Fruit fly (Drosophila melanogaster) whole organism, embryonic: ENCODE results near the gene Tbcd.

Source experiments
- Asciz ChIP-seq: fragments of 200-800 bp; sonication (Bioruptor generic); optimal IDR thresholded peaks from 2 replicates; lab custom pipeline; 2017; ENCODE audit warnings: missing biosample characterization, mild to moderate bottlenecking, missing genetic modification characterization, missing genetic modification reagents
- Atf6 ChIP-seq: fragments of 200-800 bp; sonication (Bioruptor generic); IDR thresholded peaks from 2 replicates; pipeline ENCODE4 v1.3.6; 2022; ENCODE audit warnings: missing biosample characterization, missing genetic modification characterization
- CG10431 ChIP-seq: fragments of 200-800 bp; sonication (Bioruptor generic); optimal IDR thresholded peaks from 3 replicates; lab custom pipeline; 2018; ENCODE audit warnings: missing biosample characterization, mild to moderate bottlenecking, missing genetic modification characterization
- CG10654 ChIP-seq: fragments of 200-800 bp; sonication (Bioruptor generic); optimal IDR thresholded peaks from 2 replicates; lab custom pipeline; 2016; ENCODE audit warnings: missing biosample characterization, missing genetic modification characterization
- CG12155 ChIP-seq: fragments of 200-800 bp; sonication (Bioruptor generic); optimal IDR thresholded peaks from 3 replicates; lab custom pipeline; 2016; ENCODE audit warnings: missing biosample characterization, missing genetic modification characterization
- CG13296 ChIP-seq: fragments of 200-800 bp; sonication (Bioruptor generic); optimal IDR thresholded peaks from 3 replicates; lab custom pipeline; 2018; ENCODE audit warnings: missing biosample characterization, mild to moderate bottlenecking, missing genetic modification characterization
- CG13624 ChIP-seq: fragments of 200-800 bp; sonication (Bioruptor generic); optimal IDR thresholded peaks from 2 replicates; lab custom pipeline; 2016; ENCODE audit warnings: missing biosample characterization, missing genetic modification characterization
- CG14441 ChIP-seq: fragments of 200-800 bp; sonication (Bioruptor generic); IDR thresholded peaks from 2 replicates; pipeline ENCODE4 v1.3.6; 2022; ENCODE audit warnings: missing biosample characterization, missing genetic modification characterization
- CG1529 ChIP-seq: fragments of 200-800 bp; sonication (Bioruptor generic); optimal IDR thresholded peaks from 3 replicates; lab custom pipeline; 2018; ENCODE audit warnings: missing biosample characterization, missing genetic modification characterization
- CG15696 ChIP-seq: fragments of 200-800 bp; sonication (Bioruptor generic); optimal IDR thresholded peaks from 2 replicates; lab custom pipeline; 2019; ENCODE audit warnings: missing biosample characterization, mild to moderate bottlenecking, missing genetic modification characterization, moderate library complexity
- CG1602 ChIP-seq: fragments of 200-800 bp; sonication (Bioruptor generic); optimal IDR thresholded peaks from 3 replicates; lab custom pipeline; 2016; ENCODE audit warnings: missing biosample characterization, missing genetic modification characterization
- CG1603 ChIP-seq: fragments of 200-800 bp; sonication (Bioruptor generic); optimal IDR thresholded peaks from 2 replicates; lab custom pipeline; 2019; ENCODE audit warnings: missing biosample characterization, mild to moderate bottlenecking, missing genetic modification characterization, moderate library complexity
- CG16779 ChIP-seq: fragments of 200-800 bp; sonication (Bioruptor generic); IDR thresholded peaks from 2 replicates; pipeline ENCODE4 v1.3.6; 2022; ENCODE audit warnings: missing biosample characterization, missing genetic modification characterization
- CG31441 ChIP-seq: fragments of 200-800 bp; sonication (Bioruptor generic); IDR thresholded peaks from 2 replicates; pipeline ENCODE4 v1.3.6; 2022; ENCODE audit warnings: missing biosample characterization, missing genetic modification characterization
- CG32532 ChIP-seq: fragments of 200-800 bp; sonication (Bioruptor generic); IDR thresholded peaks from 2 replicates; pipeline ENCODE4 v1.3.6; 2022; ENCODE audit warnings: missing biosample characterization, missing genetic modification characterization
- CG6689 ChIP-seq: fragments of 200-800 bp; sonication (Bioruptor generic); IDR thresholded peaks from 2 replicates; pipeline ENCODE4 v1.3.6; 2022; ENCODE audit warnings: missing biosample characterization, missing genetic modification characterization
- CG8290 ChIP-seq, 3 experiments: fragments of 200-800 bp; sonication (Bioruptor generic); optimal IDR thresholded peaks; 2 replicates each; lab custom pipeline; 2016 to 2019; ENCODE audit warnings: missing biosample characterization in 3 of 3, missing genetic modification characterization in 3 of 3, mild to moderate bottlenecking in 2 of 3, moderate library complexity in 1 of 3
- CG8924 ChIP-seq: fragments of 200-800 bp; optimal IDR thresholded peaks from 3 replicates; lab custom pipeline; 2019; ENCODE audit warnings: missing biosample characterization, mild to moderate bottlenecking, missing genetic modification characterization, moderate library complexity
- CG9797 ChIP-seq: fragments of 200-800 bp; sonication (Bioruptor generic); optimal IDR thresholded peaks from 3 replicates; lab custom pipeline; 2018; ENCODE audit warnings: missing biosample characterization, mild to moderate bottlenecking, missing genetic modification characterization
- CrebB ChIP-seq: fragments of 200-800 bp; sonication (Bioruptor generic); optimal IDR thresholded peaks from 3 replicates; lab custom pipeline; 2018; ENCODE audit warnings: missing biosample characterization, mild to moderate bottlenecking, missing genetic modification characterization
- Dbx ChIP-seq: fragments of 200-800 bp; sonication (Bioruptor generic); IDR thresholded peaks from 3 replicates; pipeline ENCODE4 v1.3.6; 2022; ENCODE audit warnings: missing biosample characterization, missing genetic modification characterization
- Fer1 ChIP-seq: fragments of 200-800 bp; sonication (Bioruptor generic); optimal IDR thresholded peaks from 2 replicates; lab custom pipeline; 2017; ENCODE audit warnings: missing biosample characterization, mild to moderate bottlenecking, missing genetic modification characterization
- Gsc ChIP-seq: fragments of 200-800 bp; sonication (Bioruptor generic); IDR thresholded peaks from 2 replicates; pipeline ENCODE4 v1.3.6; 2022; ENCODE audit warnings: missing biosample characterization, missing genetic modification characterization
- Gug ChIP-seq: fragments of 200-800 bp; sonication (Bioruptor generic); IDR thresholded peaks from 4 replicates; pipeline ENCODE4 v1.3.6; 2022; ENCODE audit warnings: missing biosample characterization, missing genetic modification characterization
- HHEX ChIP-seq: fragments of 200-800 bp; sonication (Bioruptor generic); optimal IDR thresholded peaks from 3 replicates; lab custom pipeline; 2017; ENCODE audit warnings: missing biosample characterization, mild to moderate bottlenecking, missing genetic modification characterization, missing genetic modification reagents
- Hr3 ChIP-seq: fragments of 200-800 bp; sonication (Bioruptor generic); optimal IDR thresholded peaks from 3 replicates; lab custom pipeline; 2016; ENCODE audit warnings: missing biosample characterization, missing genetic modification characterization
- Lhr ChIP-seq: fragments of 200-800 bp; sonication (Bioruptor generic); optimal IDR thresholded peaks from 3 replicates; lab custom pipeline; 2017; ENCODE audit warnings: mild to moderate bottlenecking, missing biosample characterization, missing genetic modification reagents, missing genetic modification characterization
- MBD-R2 ChIP-seq: fragments of 200-800 bp; sonication (Bioruptor generic); IDR thresholded peaks from 2 replicates; pipeline ENCODE4 v1.3.6; 2022; ENCODE audit warnings: missing biosample characterization, missing genetic modification characterization
- Poxn ChIP-seq: fragments of 200-800 bp; sonication (Bioruptor generic); IDR thresholded peaks from 2 replicates; pipeline ENCODE4 v1.3.6; 2022; ENCODE audit warnings: missing biosample characterization, missing genetic modification characterization
- Spps ChIP-seq: fragments of 200-800 bp; sonication (Bioruptor generic); optimal IDR thresholded peaks from 2 replicates; lab custom pipeline; 2018; ENCODE audit warnings: missing biosample characterization, mild to moderate bottlenecking, missing genetic modification characterization
- Taf1 ChIP-seq: fragments of 200-800 bp; sonication (Bioruptor generic); IDR thresholded peaks from 2 replicates; pipeline ENCODE4 v1.3.6; 2022; ENCODE audit warnings: missing biosample characterization, missing genetic modification characterization
- bbx ChIP-seq: fragments of 200-800 bp; sonication (Bioruptor generic); IDR thresholded peaks from 2 replicates; pipeline ENCODE4 v1.3.6; 2022; ENCODE audit warnings: missing biosample characterization, missing genetic modification characterization; ENCODE audit not compliant: partially characterized antibody
- dan ChIP-seq: fragments of 200-800 bp; sonication (Bioruptor generic); IDR thresholded peaks from 2 replicates; pipeline ENCODE4 v1.3.6; 2022; ENCODE audit warnings: missing biosample characterization, missing genetic modification characterization
- dati ChIP-seq: fragments of 200-800 bp; sonication (Bioruptor generic); IDR thresholded peaks from 2 replicates; pipeline ENCODE4 v1.3.6; 2022; ENCODE audit warnings: missing biosample characterization, missing genetic modification characterization
- fd3F ChIP-seq: fragments of 200-800 bp; sonication (Bioruptor generic); optimal IDR thresholded peaks from 2 replicates; lab custom pipeline; 2018; ENCODE audit warnings: missing biosample characterization, mild to moderate bottlenecking, missing genetic modification characterization, moderate library complexity
- fd64A ChIP-seq: fragments of 200-800 bp; sonication (Bioruptor generic); optimal IDR thresholded peaks from 3 replicates; lab custom pipeline; 2018; ENCODE audit warnings: missing biosample characterization, mild to moderate bottlenecking, missing genetic modification characterization
- gce ChIP-seq: fragments of 200-800 bp; sonication (Bioruptor generic); IDR thresholded peaks from 3 replicates; pipeline ENCODE4 v1.3.6; 2022; ENCODE audit warnings: missing biosample characterization, missing genetic modification characterization
- ham ChIP-seq: fragments of 200-800 bp; sonication (Bioruptor generic); IDR thresholded peaks from 2 replicates; pipeline ENCODE4 v1.3.6; 2022; ENCODE audit warnings: missing biosample characterization, missing genetic modification characterization
- lmd ChIP-seq: fragments of 200-800 bp; sonication (Bioruptor generic); IDR thresholded peaks from 2 replicates; pipeline ENCODE4 v1.3.6; 2022; ENCODE audit warnings: missing biosample characterization, missing genetic modification characterization
- lola ChIP-seq, 3 experiments: fragments of >200 bp in 2 of 3; fragments of 200-800 bp in 1 of 3; sonication (Bioruptor generic) in 1 of 3; optimal IDR thresholded peaks; 2 replicates each; lab custom pipeline; 2017 to 2019; ENCODE audit warnings: missing biosample characterization in 3 of 3, missing genetic modification characterization in 3 of 3, mild to moderate bottlenecking in 1 of 3, moderate library complexity in 1 of 3
- odd ChIP-seq: fragments of 200-800 bp; sonication (Bioruptor generic); optimal IDR thresholded peaks from 2 replicates; lab custom pipeline; 2017; ENCODE audit warnings: missing biosample characterization, mild to moderate bottlenecking, missing genetic modification characterization
- onecut ChIP-seq: fragments of 200-800 bp; sonication (Bioruptor generic); IDR thresholded peaks from 2 replicates; pipeline ENCODE4 v1.3.6; 2022; ENCODE audit warnings: missing biosample characterization, missing genetic modification characterization
- pho ChIP-seq: fragments of 200-800 bp; sonication (Bioruptor generic); optimal IDR thresholded peaks from 2 replicates; lab custom pipeline; 2016; ENCODE audit warnings: missing biosample characterization, missing genetic modification characterization
- pzg ChIP-seq: fragments of 200-800 bp; sonication (Bioruptor generic); optimal IDR thresholded peaks from 3 replicates; lab custom pipeline; 2018; ENCODE audit warnings: missing biosample characterization, mild to moderate bottlenecking, missing genetic modification characterization, moderate library complexity
- ro ChIP-seq: fragments of 200-800 bp; sonication (Bioruptor generic); IDR thresholded peaks from 2 replicates; pipeline ENCODE4 v1.3.6; 2022; ENCODE audit warnings: missing biosample characterization, missing genetic modification characterization
- row ChIP-seq: fragments of 200-800 bp; sonication (Bioruptor generic); IDR thresholded peaks from 3 replicates; pipeline ENCODE4 v1.3.6; 2022; ENCODE audit warnings: missing biosample characterization, missing genetic modification characterization
- salm ChIP-seq: fragments of 200-800 bp; sonication (Bioruptor generic); optimal IDR thresholded peaks from 2 replicates; lab custom pipeline; 2018; ENCODE audit warnings: missing biosample characterization, mild to moderate bottlenecking, missing genetic modification characterization
- sqz ChIP-seq: fragments of 200-800 bp; sonication (Bioruptor generic); optimal IDR thresholded peaks from 3 replicates; lab custom pipeline; 2018; ENCODE audit warnings: missing biosample characterization, mild to moderate bottlenecking, missing genetic modification characterization
- zf30C ChIP-seq: fragments of 200-800 bp; sonication (Bioruptor generic); optimal IDR thresholded peaks from 3 replicates; lab custom pipeline; 2018; ENCODE audit warnings: missing biosample characterization, mild to moderate bottlenecking, missing genetic modification characterization

The Tbcd gene

DNA sequence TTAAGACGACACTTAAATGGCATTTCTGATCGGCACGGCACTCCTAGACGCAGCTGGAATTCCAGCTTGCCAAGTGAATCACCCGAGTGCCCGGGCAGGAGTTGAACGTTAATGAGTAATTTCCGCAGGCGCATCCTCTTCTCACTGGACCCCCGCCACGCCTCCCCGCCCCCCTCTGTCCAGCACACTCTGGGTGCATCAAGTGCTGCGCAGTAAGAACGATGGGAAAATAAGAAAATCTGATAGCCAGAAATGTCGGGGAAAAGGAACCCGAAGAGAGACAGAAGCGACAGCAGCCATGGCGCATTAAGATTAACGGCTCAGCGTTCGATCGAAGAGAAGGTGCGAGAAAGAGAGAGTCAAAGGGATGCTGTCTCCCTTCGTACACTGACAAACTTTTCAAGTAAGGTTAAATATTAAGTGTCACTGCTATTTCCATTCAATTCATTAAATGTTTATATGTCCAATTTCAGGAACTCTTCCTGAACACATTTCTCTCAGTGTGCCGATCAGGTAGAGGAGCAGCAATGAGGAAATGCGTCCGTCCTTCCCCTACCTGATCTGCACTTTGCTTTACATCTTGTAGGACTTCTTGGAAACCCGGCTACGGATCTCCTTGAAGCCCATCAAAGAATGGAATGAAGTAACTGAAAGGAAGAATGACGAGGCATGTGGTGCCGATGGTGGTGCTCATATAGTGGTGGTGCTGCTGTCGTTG is 17.4 kb downstream of the Tbcd start (continued):
- peak; percentile 44 for TF ChIP-seq CG10654
- TF ChIP-seq Poxn (GFP tag; lab: Robert Waterston, UW): no peak
- TF ChIP-seq onecut (GFP tag; lab: Robert Waterston, UW): peak; percentile 54
- peak; percentile 96 for TF ChIP-seq CG15696
- TF ChIP-seq CG6689 (GFP tag; lab: Robert Waterston, UW): peak; percentile 74
- peak; percentile 17; the same call in 2 of the 4 replicates for TF ChIP-seq Gug (GFP tag; lab: Robert Waterston, UW)
- TF ChIP-seq dati: 0 out of 2 replicates have a peak, but pooled peaks have one; percentile 44
- TF ChIP-seq salm (tag; lab: Kevin White, UChicago): peak; percentile 48
- no peak for TF ChIP-seq pho (GFP tag; lab: Kevin White, UChicago)
- TF ChIP-seq HHEX (GFP tag; lab: Kevin White, UChicago): peak; percentile 33
- TF ChIP-seq CG10431: no peak
- peak; percentile 31; the same call in 1 of the 2 replicates for TF ChIP-seq CG32532 (GFP tag; lab: Robert Waterston, UW)
- TF ChIP-seq row: peak; percentile 83
- peak; percentile 53 for TF ChIP-seq CG8290 (GFP tag; optimal IDR thresholded peaks at IDR 0.05; lab: Kevin White, UChicago)
- TF ChIP-seq CG8290 (tag; optimal IDR thresholded peaks at IDR 0.05; lab: Kevin White, UChicago): peak; percentile 19 to 31
- TF ChIP-seq Gsc (GFP tag; lab: Robert Waterston, UW): no peak
- TF ChIP-seq CrebB (tag; lab: Kevin White, UChicago): no peak
- peak; percentile 51 for TF ChIP-seq sqz (GFP tag; lab: Kevin White, UChicago)
- TF ChIP-seq CG9797 (GFP tag; lab: Kevin White, UChicago): peak; percentile 9
- peak; percentile 39 for TF ChIP-seq Asciz (GFP tag; lab: Kevin White, UChicago)
- peak; percentile 48 for TF ChIP-seq CG1529 (GFP tag; lab: Kevin White, UChicago)
- no peak for TF ChIP-seq gce (GFP tag; lab: Robert Waterston, UW)
- peak; percentile 80 for TF ChIP-seq CG8924 (tag; lab: Kevin White, UChicago)
- TF ChIP-seq ham (GFP tag; lab: Robert Waterston, UW): no peak
- no peak for TF ChIP-seq Dbx
- peak; percentile 75 for TF ChIP-seq Spps (tag; lab: Kevin White, UChicago)
- TF ChIP-seq Atf6 (GFP tag; lab: Robert Waterston, UW): no peak
- no peak for TF ChIP-seq Fer1 (GFP tag; lab: Kevin White, UChicago)
- TF ChIP-seq fd3F (GFP tag; lab: Kevin White, UChicago): no peak
- no peak for TF ChIP-seq ro (GFP tag; lab: Robert Waterston, UW)
- peak in 1 of 3 experiments; percentile 90 for TF ChIP-seq lola (GFP tag; optimal IDR thresholded peaks at IDR 0.05; lab: Kevin White, UChicago)
- no peak for TF ChIP-seq Taf1
- peak; percentile 26; the same call in 1 of the 2 replicates for TF ChIP-seq lmd (GFP tag; lab: Robert Waterston, UW)
- TF ChIP-seq pzg: no peak
- peak; percentile 61 for TF ChIP-seq CG1602 (GFP tag; lab: Kevin White, UChicago)
- TF ChIP-seq CG14441 (GFP tag; lab: Robert Waterston, UW): no peak
- peak; percentile 84 for TF ChIP-seq CG1603 (tag; lab: Kevin White, UChicago)
- peak; percentile 68; the same call in 1 of the 2 replicates for TF ChIP-seq CG31441 (GFP tag; lab: Robert Waterston, UW)
- no peak for TF ChIP-seq CG16779
- TF ChIP-seq odd (GFP tag; lab: Kevin White, UChicago): peak; percentile 47
- peak; percentile 20 for TF ChIP-seq fd64A (GFP tag; lab: Kevin White, UChicago)
- TF ChIP-seq MBD-R2 (GFP tag; lab: Robert Waterston, UW): no peak
- peak; percentile 46 for TF ChIP-seq CG13624 (GFP tag; lab: Kevin White, UChicago)
- peak; percentile 66 for TF ChIP-seq CG12155 (GFP tag; lab: Kevin White, UChicago)
- TF ChIP-seq zf30C (GFP tag; lab: Kevin White, UChicago): peak; percentile 100
- TF ChIP-seq CG13296: no peak
- TF ChIP-seq Hr3 (GFP tag; lab: Kevin White, UChicago): peak; percentile 37
- TF ChIP-seq bbx (GFP tag; lab: Robert Waterston, UW): no peak
- peak; percentile 22 for TF ChIP-seq Lhr (GFP tag; lab: Kevin White, UChicago)
- TF ChIP-seq dan (GFP tag; lab: Robert Waterston, UW): peak; percentile 86
